Worm (Caenorhabditis elegans): ENCODE results near the gene Y51A2A.5.

- TF ChIP-seq dao-5 (tag; optimal IDR thresholded peaks at IDR 0.05) (no peak), him-1 (tag; optimal IDR thresholded peaks at IDR 0.05) (no peak), W03F9.2 (tag; optimal IDR thresholded peaks at IDR 0.05) (no peak)
These were observed 45.1 kb upstream of the Y51A2A.5 start, which contains the start of gene R10E8.2 for ce11 chrV:18253494-18253893.

All from whole organism, L4/young adult.